Fruit fly (Drosophila melanogaster): ENCODE measurements around the gene nxf2.

DNA sequence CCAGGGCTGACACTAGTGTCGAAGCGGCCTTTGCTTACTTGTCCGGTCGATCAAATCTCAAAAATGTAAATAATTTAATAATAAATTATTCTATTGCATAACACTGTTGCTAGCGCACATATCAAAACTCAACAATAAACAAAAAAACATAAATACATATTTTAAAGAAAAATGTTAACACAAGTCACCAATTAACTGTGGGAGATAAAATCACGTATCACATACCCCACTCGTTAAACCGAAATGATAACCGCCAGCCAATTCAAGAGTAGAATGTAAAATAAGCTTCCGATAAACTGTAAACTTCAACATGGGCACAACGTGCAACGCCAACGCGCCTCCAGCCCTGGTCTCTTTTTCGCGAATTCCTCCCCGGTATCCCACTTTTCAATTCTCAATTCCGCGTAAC, 22.6 kb upstream of the nxf2 start, which contains the start of gene Arts:
- TF ChIP-seq sage (GFP tag; optimal IDR thresholded peaks at IDR 0.05) = no peak
- TF ChIP-seq lola (GFP tag; optimal IDR thresholded peaks at IDR 0.05) = no peak
- TF ChIP-seq HLH106 (tag; optimal IDR thresholded peaks at IDR 0.05) = peak; percentile 53
- TF ChIP-seq Dfd (GFP tag; optimal IDR thresholded peaks at IDR 0.05) = no peak
- no peak for TF ChIP-seq pan (optimal IDR thresholded peaks at IDR 0.05)
- peak; percentile 14 for TF ChIP-seq psq (GFP tag; optimal IDR thresholded peaks at IDR 0.05)
- no peak for TF ChIP-seq GATAd (GFP tag; optimal IDR thresholded peaks at IDR 0.05)
- peak; percentile 46 for TF ChIP-seq h (GFP tag; optimal IDR thresholded peaks at IDR 0.05)
- TF ChIP-seq dl (GFP tag; optimal IDR thresholded peaks at IDR 0.05; ENCODE audit: insufficient read depth in 1 of 2, partially characterized antibody in 2 of 2) = no peak
- TF ChIP-seq CG32264 (GFP tag; optimal IDR thresholded peaks at IDR 0.05) = no peak
- TF ChIP-seq Mio (GFP tag; optimal IDR thresholded peaks at IDR 0.05) = no peak
- TF ChIP-seq brk (GFP tag; optimal IDR thresholded peaks at IDR 0.05) = peak; percentile 10
